Fruit fly (Drosophila melanogaster): ENCODE measurements around the gene Gr94a.

The Gr94a gene

DNA sequence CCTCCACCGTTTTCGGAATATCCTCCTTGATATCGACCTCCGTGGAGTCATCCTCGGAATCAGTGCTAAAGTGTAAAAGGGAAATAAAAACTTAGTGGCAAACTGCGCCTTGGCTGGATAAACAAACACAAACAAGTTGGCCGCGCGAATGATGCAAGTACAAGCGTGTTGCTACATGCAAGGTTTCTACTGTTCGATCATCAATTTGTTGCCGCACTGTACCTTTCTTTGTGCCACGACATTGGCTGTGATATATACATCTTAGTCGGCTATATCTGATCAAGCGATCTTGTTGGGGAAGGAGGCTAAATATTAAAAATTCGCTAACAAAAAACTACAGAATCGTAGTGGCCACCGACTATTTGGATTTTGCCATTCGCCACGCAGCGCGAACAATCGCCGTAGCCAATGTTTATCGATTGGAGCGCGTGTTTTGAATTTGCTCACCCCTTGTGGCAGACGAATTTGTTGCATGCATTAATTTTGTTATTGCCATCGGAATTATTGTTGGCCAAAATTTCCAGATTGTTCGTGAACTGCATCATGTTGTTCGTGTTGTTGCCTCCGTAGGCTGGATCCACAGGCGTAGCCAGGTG is 1.7 kb downstream of the Gr94a start (continued):
- TF ChIP-seq CG1233 (GFP tag; optimal IDR thresholded peaks at IDR 0.05) (no peak), BtbVII (GFP tag; optimal IDR thresholded peaks at IDR 0.05) (no peak), CG11560 (tag; IDR thresholded peaks at IDR 0.05) (peak; percentile 75; the same call in 2 of the 3 replicates), sim (GFP tag; IDR thresholded peaks at IDR 0.05) (no peak), Doc3 (GFP tag; IDR thresholded peaks at IDR 0.05; ENCODE audit: partially characterized antibody) (peak; percentile 16; the same call in 2 of the 3 replicates), CG15696 (tag; optimal IDR thresholded peaks at IDR 0.05) (no peak), Xrp1 (GFP tag; IDR thresholded peaks at IDR 0.05) (no peak), H2.0 (GFP tag; IDR thresholded peaks at IDR 0.05) (no peak), eve (GFP tag; optimal IDR thresholded peaks at IDR 0.05) (no peak), dm (GFP tag; optimal IDR thresholded peaks at IDR 0.05) (peak; percentile 60), danr (GFP tag; IDR thresholded peaks at IDR 0.05) (no peak), Opbp (GFP tag; IDR thresholded peaks at IDR 0.05; ENCODE audit: partially characterized antibody) (peak; percentile 56; the same call in 2 of the 3 replicates), CG17328 (GFP tag; IDR thresholded peaks at IDR 0.05) (no peak), zen (tag; optimal IDR thresholded peaks at IDR 0.05) (no peak), stwl (tag; optimal IDR thresholded peaks at IDR 0.05) (peak; percentile 4), vvl (GFP tag; IDR thresholded peaks at IDR 0.05) (no peak), Dp (GFP tag; optimal IDR thresholded peaks at IDR 0.05) (peak; percentile 82), CG16779 (GFP tag; IDR thresholded peaks at IDR 0.05) (no peak), CG13894 (tag; optimal IDR thresholded peaks at IDR 0.05) (no peak), Hsf (GFP tag; optimal IDR thresholded peaks at IDR 0.05) (no peak), CG17385 (GFP tag; optimal IDR thresholded peaks at IDR 0.05) (no peak), CG34224 (GFP tag; IDR thresholded peaks at IDR 0.05; ENCODE audit: partially characterized antibody) (peak; percentile 13; the same call in 1 of the 3 replicates), unc-4 (GFP tag; IDR thresholded peaks at IDR 0.05; ENCODE audit: partially characterized antibody) (0 out of 2 replicates have a peak, but pooled peaks have one; percentile 17), run (tag; optimal IDR thresholded peaks at IDR 0.05) (no peak), Aef1 (GFP tag; IDR thresholded peaks at IDR 0.05) (no peak), HLH4C (GFP tag; IDR thresholded peaks at IDR 0.05; ENCODE audit: partially characterized antibody) (0 out of 3 replicates have a peak, but pooled peaks have one; percentile 7), Stat92E (GFP tag; optimal IDR thresholded peaks at IDR 0.05) (no peak), CG11085 (GFP tag; IDR thresholded peaks at IDR 0.05) (no peak), scrt (GFP tag; optimal IDR thresholded peaks at IDR 0.05) (no peak), esg (GFP tag; conservative IDR thresholded peaks at IDR 0.05) (no peak), CG10654 (GFP tag; optimal IDR thresholded peaks at IDR 0.05) (no peak), Myb (GFP tag; optimal IDR thresholded peaks at IDR 0.05) (no peak), bbx (GFP tag; IDR thresholded peaks at IDR 0.05; ENCODE audit: partially characterized antibody) (0 out of 2 replicates have a peak, but pooled peaks have one; percentile 36), psq (GFP tag; optimal IDR thresholded peaks at IDR 0.05) (no peak), MBD-R2 (GFP tag; IDR thresholded peaks at IDR 0.05) (peak; percentile 51; the same call in 1 of the 2 replicates), pnt (GFP tag; optimal IDR thresholded peaks at IDR 0.05) (no peak), nmo (GFP tag; optimal IDR thresholded peaks at IDR 0.05) (no peak), tup (GFP tag; optimal IDR thresholded peaks at IDR 0.05) (no peak), h (optimal IDR thresholded peaks at IDR 0.05) (no peak), CG14965 (GFP tag; optimal IDR thresholded peaks at IDR 0.05; ENCODE audit: borderline replicate concordance) (no peak), CG12236 (GFP tag; optimal IDR thresholded peaks at IDR 0.05) (no peak), Oaz (GFP tag; IDR thresholded peaks at IDR 0.05) (no peak), pzg (GFP tag; optimal IDR thresholded peaks at IDR 0.05) (peak; percentile 47), Med (GFP tag) (peak; percentile 43), fu2 (GFP tag; optimal IDR thresholded peaks at IDR 0.05) (no peak), CG15479 (GFP tag; optimal IDR thresholded peaks at IDR 0.05) (no peak), zen2 (GFP tag; IDR thresholded peaks at IDR 0.05; ENCODE audit: partially characterized antibody) (no peak), E2f2 (GFP tag; IDR thresholded peaks at IDR 0.05) (peak; percentile 89), sr (GFP tag; IDR thresholded peaks at IDR 0.05) (no peak)

All from whole organism, embryonic.